Worm (Caenorhabditis elegans) whole organism, L1 larva: Measurements from ENCODE around the gene F08G2.4.

Experiments
- C34B4.2 ChIP-seq: sonication (generic microtip); optimal IDR thresholded peaks from 2 replicates; lab custom pipeline; 2017; ENCODE audit warnings: mild to moderate bottlenecking, missing genetic modification characterization, missing compliant biosample characterization
- Y116A8C.19 ChIP-seq: sonication (generic microtip); optimal IDR thresholded peaks from 2 replicates; lab custom pipeline; 2016; ENCODE audit warnings: missing compliant biosample characterization, missing genetic modification characterization, borderline replicate concordance
- aha-1 ChIP-seq: fragments of 150-350 bp; optimal IDR thresholded peaks from 2 replicates; lab custom pipeline; 2014; ENCODE audit warnings: missing biosample characterization, missing genetic modification characterization
- ama-1 ChIP-seq: fragments of 150-350 bp; optimal IDR thresholded peaks from 2 replicates; lab custom pipeline; 2014
- blmp-1 ChIP-seq: fragments of 150-350 bp; optimal IDR thresholded peaks from 2 replicates; lab custom pipeline; 2014; ENCODE audit warnings: missing biosample characterization, missing genetic modification characterization
- ceh-63 ChIP-seq: fragments of 200-800 bp; sonication (Bioruptor generic); optimal IDR thresholded peaks from 2 replicates; lab custom pipeline; 2018; ENCODE audit warnings: mild to moderate bottlenecking, missing genetic modification characterization, missing compliant biosample characterization
- ceh-8 ChIP-seq: fragments of 200-800 bp; sonication (Bioruptor generic); optimal IDR thresholded peaks from 2 replicates; lab custom pipeline; 2018; ENCODE audit warnings: mild to moderate bottlenecking, missing genetic modification characterization, moderate library complexity, missing compliant biosample characterization
- ceh-82 ChIP-seq, 3 experiments: fragments of 150-350 bp in 1 of 3; sonication (generic microtip) in 2 of 3; optimal IDR thresholded peaks; 2 replicates each; lab custom pipeline; 2014 to 2017; ENCODE audit warnings: missing biosample characterization in 3 of 3, missing genetic modification characterization in 3 of 3
- ceh-88 ChIP-seq: fragments of 200-800 bp; sonication (Bioruptor generic); IDR thresholded peaks from 2 replicates; pipeline ENCODE4 v1.3.6; 2022; ENCODE audit warnings: missing genetic modification characterization, missing compliant biosample characterization
- ceh-90 ChIP-seq: sonication (generic microtip); optimal IDR thresholded peaks from 2 replicates; lab custom pipeline; 2016; ENCODE audit warnings: missing genetic modification characterization, missing compliant biosample characterization
- ces-1 ChIP-seq: fragments of 150-350 bp; optimal IDR thresholded peaks from 2 replicates; lab custom pipeline; 2014; ENCODE audit warnings: missing biosample characterization, missing genetic modification reagents, missing genetic modification characterization
- efl-1 ChIP-seq, 4 experiments: fragments of 150-350 bp; optimal IDR thresholded peaks in 3 of 4; peaks in 1 of 4; 1 replicate in 1 of 4; 2 replicates in 3 of 4; lab custom pipeline; 2014; ENCODE audit warnings: missing biosample characterization in 2 of 4, missing genetic modification characterization in 2 of 4, missing genetic modification reagents in 2 of 4
- egl-13 ChIP-seq: sonication (generic microtip); optimal IDR thresholded peaks from 2 replicates; lab custom pipeline; 2016; ENCODE audit warnings: missing genotype, missing genetic modification reagents, missing genetic modification characterization, missing compliant biosample characterization
- elt-2 ChIP-seq: sonication (generic microtip); optimal IDR thresholded peaks from 2 replicates; lab custom pipeline; 2016; ENCODE audit warnings: missing genetic modification characterization, mild to moderate bottlenecking, inconsistent platforms, missing compliant biosample characterization, missing genetic modification reagents
- fos-1 ChIP-seq: fragments of 150-350 bp; optimal IDR thresholded peaks from 2 replicates; lab custom pipeline; 2014; ENCODE audit warnings: missing biosample characterization, missing genetic modification characterization
- hlh-17 ChIP-seq: fragments of 200-800 bp; sonication (Bioruptor generic); optimal IDR thresholded peaks from 2 replicates; lab custom pipeline; 2018; ENCODE audit warnings: missing genetic modification characterization, mild to moderate bottlenecking, missing compliant biosample characterization, moderate library complexity, borderline replicate concordance
- hlh-4 ChIP-seq: sonication (generic microtip); optimal IDR thresholded peaks from 2 replicates; lab custom pipeline; 2016; ENCODE audit warnings: mild to moderate bottlenecking, missing genetic modification characterization, missing compliant biosample characterization
- hpl-2 ChIP-seq: fragments of 150-350 bp; optimal IDR thresholded peaks from 2 replicates; lab custom pipeline; 2014; ENCODE audit warnings: missing biosample characterization, missing genetic modification reagents, missing genetic modification characterization
- irx-1 ChIP-seq: sonication (generic microtip); optimal IDR thresholded peaks from 2 replicates; lab custom pipeline; 2016; ENCODE audit warnings: missing genetic modification characterization, missing compliant biosample characterization
- jun-1 ChIP-seq: fragments of 150-350 bp; optimal IDR thresholded peaks from 2 replicates; lab custom pipeline; 2014; ENCODE audit warnings: missing biosample characterization, missing genetic modification reagents, missing genetic modification characterization
- lin-14 ChIP-seq: fragments of 200-800 bp; sonication (Bioruptor generic); optimal IDR thresholded peaks from 2 replicates; lab custom pipeline; 2018; ENCODE audit warnings: mild to moderate bottlenecking, missing genetic modification characterization, moderate library complexity, missing compliant biosample characterization
- lin-35 ChIP-seq, 2 experiments: fragments of 150-350 bp; optimal IDR thresholded peaks; 2 replicates each; lab custom pipeline; 2014; ENCODE audit warnings: missing biosample characterization in 2 of 2, missing genetic modification characterization in 2 of 2, missing genetic modification reagents in 2 of 2
- lsy-2 ChIP-seq, 2 experiments: fragments of 150-350 bp; optimal IDR thresholded peaks; 2 replicates each; lab custom pipeline; 2014; ENCODE audit warnings: missing biosample characterization in 2 of 2, missing genetic modification characterization in 2 of 2
- mab-9 ChIP-seq: fragments of 200-800 bp; sonication (Bioruptor generic); IDR thresholded peaks from 2 replicates; pipeline ENCODE4 v1.3.6; 2022; ENCODE audit warnings: missing genetic modification reagents, missing genetic modification characterization, missing compliant biosample characterization
- mdl-1 ChIP-seq, 2 experiments: fragments of 150-350 bp; optimal IDR thresholded peaks; 2 replicates each; lab custom pipeline; 2014 to 2017; ENCODE audit warnings: missing biosample characterization in 2 of 2, missing genetic modification characterization in 2 of 2, inconsistent platforms in 1 of 2
- mef-2 ChIP-seq: fragments of 150-350 bp; optimal IDR thresholded peaks from 2 replicates; lab custom pipeline; 2014; ENCODE audit warnings: missing biosample characterization, missing genetic modification characterization
- mep-1 ChIP-seq: fragments of 150-350 bp; optimal IDR thresholded peaks from 2 replicates; lab custom pipeline; 2014; ENCODE audit warnings: missing biosample characterization, missing genetic modification characterization
- nhr-12 ChIP-seq: sonication (generic microtip); optimal IDR thresholded peaks from 2 replicates; lab custom pipeline; 2017; ENCODE audit warnings: missing biosample characterization, missing genetic modification characterization
- nhr-237 ChIP-seq: fragments of 150-350 bp; optimal IDR thresholded peaks from 2 replicates; lab custom pipeline; 2014; ENCODE audit warnings: missing biosample characterization, missing genetic modification characterization
- nhr-28 ChIP-seq: fragments of 150-350 bp; optimal IDR thresholded peaks from 2 replicates; lab custom pipeline; 2014; ENCODE audit warnings: missing biosample characterization, missing genetic modification characterization
- nhr-71 ChIP-seq: sonication (generic microtip); optimal IDR thresholded peaks from 2 replicates; lab custom pipeline; 2016; ENCODE audit warnings: mild to moderate bottlenecking, missing genetic modification characterization, moderate library complexity, missing compliant biosample characterization
- nhr-76 ChIP-seq: sonication (generic microtip); optimal IDR thresholded peaks from 2 replicates; lab custom pipeline; 2017; ENCODE audit warnings: missing biosample characterization, missing genetic modification characterization
- nhr-77 ChIP-seq: fragments of 150-350 bp; optimal IDR thresholded peaks from 2 replicates; lab custom pipeline; 2014; ENCODE audit warnings: missing biosample characterization, missing genetic modification characterization
- pqm-1 ChIP-seq: sonication (generic microtip); optimal IDR thresholded peaks from 3 replicates; lab custom pipeline; 2017; ENCODE audit warnings: missing biosample characterization, missing genetic modification characterization
- rnt-1 ChIP-seq: sonication (generic microtip); optimal IDR thresholded peaks from 2 replicates; lab custom pipeline; 2016; ENCODE audit warnings: mild to moderate bottlenecking, missing genetic modification characterization, moderate library complexity, missing compliant biosample characterization
- skn-1 ChIP-seq: fragments of 150-350 bp; optimal IDR thresholded peaks from 2 replicates; lab custom pipeline; 2014; ENCODE audit warnings: missing biosample characterization, missing genetic modification characterization
- sox-4 ChIP-seq: sonication (generic microtip); optimal IDR thresholded peaks from 2 replicates; lab custom pipeline; 2016; ENCODE audit warnings: missing genetic modification characterization, missing compliant biosample characterization
- sup-37 ChIP-seq: fragments of 200-800 bp; sonication (Bioruptor generic); optimal IDR thresholded peaks from 2 replicates; lab custom pipeline; 2018; ENCODE audit warnings: mild to moderate bottlenecking, missing genetic modification characterization, missing compliant biosample characterization
- swsn-7 ChIP-seq: sonication (generic microtip); optimal IDR thresholded peaks from 2 replicates; lab custom pipeline; 2016; ENCODE audit warnings: missing genetic modification characterization, missing compliant biosample characterization
- tbx-2 ChIP-seq: sonication (generic microtip); optimal IDR thresholded peaks from 2 replicates; lab custom pipeline; 2016; ENCODE audit warnings: missing genetic modification characterization, missing compliant biosample characterization
- unc-62 ChIP-seq: fragments of 150-350 bp; optimal IDR thresholded peaks from 2 replicates; lab custom pipeline; 2014; ENCODE audit warnings: missing biosample characterization, missing genetic modification reagents, missing genetic modification characterization
- unc-86 ChIP-seq: sonication (generic microtip); optimal IDR thresholded peaks from 2 replicates; lab custom pipeline; 2016; ENCODE audit warnings: missing genetic modification characterization, missing compliant biosample characterization
- zag-1 ChIP-seq: fragments of 150-350 bp; optimal IDR thresholded peaks from 2 replicates; lab custom pipeline; 2014; ENCODE audit warnings: missing biosample characterization, missing genetic modification characterization

Gene F08G2.4

DNA sequence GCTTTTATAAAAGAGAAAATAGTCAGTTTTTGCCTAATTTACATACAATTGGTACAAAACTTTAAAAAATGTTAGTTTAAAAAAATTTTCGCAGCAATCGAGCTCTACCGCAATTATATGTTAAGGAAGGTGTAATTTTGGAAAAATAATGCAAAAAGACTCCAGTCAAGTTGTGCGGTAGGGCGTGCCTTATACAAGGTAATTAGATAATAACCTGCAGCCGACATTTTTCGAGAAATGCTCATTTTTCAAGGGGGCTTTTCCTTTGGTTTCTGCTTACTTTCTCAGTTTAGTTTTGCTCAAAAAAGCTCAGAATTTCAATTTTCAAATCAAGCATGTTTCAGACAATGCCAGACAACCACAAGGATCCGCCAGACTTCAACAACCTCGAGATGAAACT, at the start of gene F08G2.4:
Gene F08G2.4, plus strand, starts transcription at position 348 of the 400 bp plus-strand sequence.
- no peak for TF ChIP-seq fos-1 (tag; lab: Kevin White, UChicago)
- TF ChIP-seq swsn-7 (tag; lab: Kevin White, UChicago): no peak
- no peak for TF ChIP-seq efl-1 (optimal IDR thresholded peaks at IDR 0.05; lab: Kevin White, UChicago)
- peak in 1 of 2 experiments; percentile 74 for TF ChIP-seq efl-1 (GFP tag; optimal IDR thresholded peaks at IDR 0.05 in 1 of 2; lab: Kevin White, UChicago)
- TF ChIP-seq mdl-1 (tag; optimal IDR thresholded peaks at IDR 0.05; lab: Kevin White, UChicago): no peak
- no peak for TF ChIP-seq irx-1 (tag; lab: Kevin White, UChicago)
- no peak for TF ChIP-seq mep-1 (tag; lab: Kevin White, UChicago)
- TF ChIP-seq jun-1 (tag; lab: Kevin White, UChicago): no peak
- no peak for TF ChIP-seq hpl-2 (GFP tag; lab: Kevin White, UChicago)

DNA sequence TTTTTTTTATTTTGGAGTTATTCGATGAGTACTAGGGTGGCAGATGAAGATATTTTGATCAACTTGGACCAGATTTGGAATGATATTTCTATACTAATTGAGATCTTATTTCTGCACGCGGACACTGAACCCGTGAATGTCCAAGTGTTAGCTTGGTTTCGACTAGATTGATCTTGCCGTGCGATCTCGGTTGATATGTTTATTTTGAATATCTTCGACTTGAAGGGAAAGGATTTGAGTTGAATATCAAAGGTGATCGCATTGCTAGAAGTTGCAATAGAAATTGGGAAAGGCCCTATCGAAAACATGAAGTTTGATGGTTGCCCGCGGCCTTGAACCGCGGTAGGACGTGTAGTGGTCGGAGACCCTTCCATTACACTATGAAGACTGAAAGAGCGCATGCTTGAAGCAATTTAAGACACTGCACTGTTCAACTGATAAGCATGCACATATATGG, 49.6 kb upstream of the F08G2.4 start:
- TF ChIP-seq nhr-237 (no peak), lsy-2 (tag; optimal IDR thresholded peaks at IDR 0.05; lab: Kevin White, UChicago) (peak in 1 of 2 experiments; percentile 35), lin-35 (GFP tag; optimal IDR thresholded peaks at IDR 0.05; lab: Kevin White, UChicago) (peak in 1 of 2 experiments; percentile 39), efl-1 (optimal IDR thresholded peaks at IDR 0.05; lab: Kevin White, UChicago) (no peak), efl-1 (GFP tag; optimal IDR thresholded peaks at IDR 0.05 in 1 of 2; lab: Kevin White, UChicago) (peak in 1 of 2 experiments; percentile 28), elt-2 (tag; lab: Kevin White, UChicago) (peak; percentile 54), ces-1 (GFP tag; lab: Kevin White, UChicago) (no peak), C34B4.2 (tag; lab: Kevin White, UChicago) (no peak)

DNA sequence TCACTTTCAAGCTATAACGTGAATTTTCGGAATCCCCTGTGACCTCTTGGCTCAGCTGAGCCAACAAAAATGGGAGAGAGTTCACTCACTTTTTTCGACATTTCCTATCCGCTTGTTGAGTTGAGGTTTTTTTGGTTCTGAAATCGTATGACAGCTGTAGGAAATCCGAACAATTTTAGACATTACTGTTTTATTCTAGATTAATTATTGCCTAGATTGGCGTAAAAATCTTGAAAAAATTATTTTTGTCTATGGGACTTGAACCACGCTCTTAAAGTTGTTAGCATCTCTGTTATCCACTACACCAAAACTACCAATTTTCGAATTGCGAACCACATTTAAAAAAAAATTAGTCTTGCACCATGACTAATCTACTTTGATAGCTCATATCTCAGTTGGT, 46.5 kb upstream of the F08G2.4 start, which contains the start of gene C01B9.4:
Gene C01B9.4, minus strand, starts transcription at position 101 of the 400 bp plus-strand sequence.
- TF ChIP-seq lsy-2 (tag; optimal IDR thresholded peaks at IDR 0.05; lab: Kevin White, UChicago): no peak
- no peak for TF ChIP-seq hlh-17 (GFP tag; lab: Kevin White, UChicago)
- TF ChIP-seq aha-1 (tag; lab: Kevin White, UChicago): no peak
- no peak for TF ChIP-seq sox-4 (tag; lab: Kevin White, UChicago)
- TF ChIP-seq jun-1 (tag; lab: Kevin White, UChicago): no peak
- no peak for TF ChIP-seq egl-13 (tag; lab: Kevin White, UChicago)
- no peak for TF ChIP-seq elt-2 (tag; lab: Kevin White, UChicago)
- no peak for TF ChIP-seq nhr-77 (tag; lab: Kevin White, UChicago)
- no peak for TF ChIP-seq mef-2 (tag; lab: Kevin White, UChicago)
- TF ChIP-seq tbx-2 (tag; lab: Kevin White, UChicago): no peak
- TF ChIP-seq unc-86 (tag; lab: Kevin White, UChicago): no peak
- TF ChIP-seq rnt-1 (tag; lab: Kevin White, UChicago): no peak
- TF ChIP-seq skn-1 (tag; lab: Kevin White, UChicago): no peak
- no peak for TF ChIP-seq ceh-82 (tag; optimal IDR thresholded peaks at IDR 0.05; lab: Kevin White, UChicago)
- no peak for TF ChIP-seq blmp-1 (tag; lab: Kevin White, UChicago)
- TF ChIP-seq swsn-7 (tag; lab: Kevin White, UChicago): no peak
- TF ChIP-seq mab-9 (GFP tag; lab: Robert Waterston, UW): no peak
- TF ChIP-seq efl-1 (optimal IDR thresholded peaks at IDR 0.05; lab: Kevin White, UChicago): no peak
- no peak for TF ChIP-seq efl-1 (GFP tag; optimal IDR thresholded peaks at IDR 0.05 in 1 of 2; lab: Kevin White, UChicago)
- no peak for TF ChIP-seq nhr-71

DNA sequence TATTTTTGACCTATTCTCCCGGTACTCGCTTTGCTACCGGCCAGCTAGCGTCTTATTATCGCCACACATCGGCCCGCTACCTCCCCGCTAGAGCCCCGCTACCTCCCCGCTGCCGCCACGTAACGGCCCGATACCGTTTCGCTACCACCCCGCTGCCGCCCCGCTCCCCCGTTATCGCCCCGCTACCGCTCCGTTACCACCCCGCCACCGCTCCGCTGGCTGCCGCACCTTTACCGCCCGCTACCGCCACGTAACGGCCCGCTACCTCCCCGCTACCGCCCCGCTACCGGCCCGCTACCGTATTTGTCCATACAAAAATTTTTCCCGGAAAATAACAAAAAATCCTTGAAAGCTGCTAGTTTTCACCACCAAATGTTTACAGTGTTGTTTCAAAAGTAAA, 44.8 kb upstream of the F08G2.4 start:
- TF ChIP-seq hlh-4 (tag; lab: Kevin White, UChicago) (no peak), ceh-8 (peak; percentile 63), nhr-76 (tag; lab: Kevin White, UChicago) (no peak)

DNA sequence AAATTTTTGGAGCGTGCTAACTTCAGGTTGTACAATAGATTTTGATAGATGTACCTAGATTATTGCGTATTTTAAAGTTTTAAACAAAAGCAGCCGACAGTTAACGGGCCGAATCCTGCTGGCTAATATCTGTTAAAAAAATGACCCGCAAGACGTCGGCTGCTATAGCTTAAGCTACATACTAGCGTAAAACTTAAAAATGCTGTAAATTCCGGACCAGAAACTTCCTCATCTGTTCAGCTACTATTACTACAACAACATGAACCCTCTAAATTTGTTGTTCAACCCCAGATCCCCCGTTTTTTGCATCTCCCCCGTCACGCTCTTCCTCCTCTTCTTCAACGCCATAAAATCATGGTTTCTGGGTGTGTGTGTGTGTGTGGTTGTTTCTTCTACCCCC, 43.5 kb upstream of the F08G2.4 start:
- TF ChIP-seq irx-1 (tag; lab: Kevin White, UChicago): no peak
- no peak for TF ChIP-seq zag-1 (tag; lab: Kevin White, UChicago)
- no peak for TF ChIP-seq pqm-1 (tag; lab: Kevin White, UChicago)
- no peak for TF ChIP-seq ama-1
- TF ChIP-seq unc-62 (GFP tag; lab: Kevin White, UChicago): no peak
- no peak for TF ChIP-seq nhr-28
- no peak for TF ChIP-seq C34B4.2 (tag; lab: Kevin White, UChicago)
- no peak for TF ChIP-seq sup-37
- TF ChIP-seq hlh-17 (GFP tag; lab: Kevin White, UChicago): no peak
- no peak for TF ChIP-seq ceh-88 (GFP tag; lab: Robert Waterston, UW)
- TF ChIP-seq ceh-90 (tag; lab: Kevin White, UChicago): no peak
- no peak for TF ChIP-seq mef-2 (tag; lab: Kevin White, UChicago)
- TF ChIP-seq ceh-82 (tag; optimal IDR thresholded peaks at IDR 0.05; lab: Kevin White, UChicago): no peak
- no peak for TF ChIP-seq ceh-63 (GFP tag; lab: Kevin White, UChicago)
- no peak for TF ChIP-seq fos-1 (tag; lab: Kevin White, UChicago)
- TF ChIP-seq lin-14 (GFP tag; lab: Kevin White, UChicago): no peak
- no peak for TF ChIP-seq nhr-12 (tag; lab: Kevin White, UChicago)
- no peak for TF ChIP-seq Y116A8C.19 (tag; lab: Kevin White, UChicago)
